Worm (Caenorhabditis elegans): ENCODE results near the gene srh-200.

ce11 chrV:7675904-7676303 lies 22.4 kb upstream of the srh-200 start, which contains the start of gene C12D5.3:
- TF ChIP-seq egl-44 (GFP tag; IDR thresholded peaks at IDR 0.05): no peak
- TF ChIP-seq let-607 (tag; optimal IDR thresholded peaks at IDR 0.05): no peak
- TF ChIP-seq nfya-2 (GFP tag; IDR thresholded peaks at IDR 0.05): no peak
- TF ChIP-seq pha-4 (tag; optimal IDR thresholded peaks at IDR 0.05): no peak
- TF ChIP-seq madf-10 (tag; optimal IDR thresholded peaks at IDR 0.05): no peak
- TF ChIP-seq ama-1 (optimal IDR thresholded peaks at IDR 0.05): no peak
- TF ChIP-seq ama-1 (GFP tag; optimal IDR thresholded peaks at IDR 0.05): no peak
- TF ChIP-seq K12H6.12 (tag; optimal IDR thresholded peaks at IDR 0.05): no peak
- TF ChIP-seq snpc-4 (GFP tag; optimal IDR thresholded peaks at IDR 0.05): no peak
- TF ChIP-seq snpc-4 (tag; optimal IDR thresholded peaks at IDR 0.05): no peak
- TF ChIP-seq dpl-1 (GFP tag; optimal IDR thresholded peaks at IDR 0.05): no peak
- TF ChIP-seq rpc-1 (optimal IDR thresholded peaks at IDR 0.05): no peak
- no peak for TF ChIP-seq rpc-1 (tag; optimal IDR thresholded peaks at IDR 0.05)
- no peak for TF ChIP-seq mxl-1 (tag; optimal IDR thresholded peaks at IDR 0.05)
- TF ChIP-seq fkh-3 (tag; optimal IDR thresholded peaks at IDR 0.05): no peak
